Worm (Caenorhabditis elegans): ENCODE data around the gene spp-29.

DNA sequence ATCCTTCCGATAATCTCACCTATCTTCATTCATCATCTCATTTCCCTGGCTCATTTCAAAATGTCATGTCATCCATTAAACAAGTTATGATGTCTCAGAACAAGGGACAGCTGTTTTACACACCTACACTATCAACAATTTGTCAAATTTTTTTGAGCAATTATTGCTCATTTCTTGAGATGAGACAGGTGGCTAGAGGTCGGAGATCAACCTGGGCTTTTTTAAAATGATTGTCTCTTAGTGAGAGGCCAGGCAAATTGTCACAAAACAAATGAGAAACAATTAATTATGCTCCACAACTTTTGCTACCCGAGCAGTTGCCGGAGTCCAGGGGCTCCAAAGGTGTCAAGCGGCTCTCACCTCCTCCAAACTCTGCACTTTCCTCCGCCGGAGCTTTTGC is 32.1 kb upstream of the spp-29 start:
- TF ChIP-seq ztf-18 (tag; optimal IDR thresholded peaks at IDR 0.05) (no peak), dox-1 (GFP tag; IDR thresholded peaks at IDR 0.05) (no peak), ceh-91 (GFP tag; IDR thresholded peaks at IDR 0.05) (no peak)

All from whole organism, young adult.